Fruit fly (Drosophila melanogaster): ENCODE results near the gene CG34027.
A peak's percentile ranks its signal among the peaks of the same experiment; 100 is the strongest.

Gene CG34027

dm6 chr3R:25066856-25067255 lies 42.0 kb downstream of the CG34027 start:
- no peak for TF ChIP-seq Clk (GFP tag; optimal IDR thresholded peaks at IDR 0.05)
- TF ChIP-seq ovo (GFP tag; optimal IDR thresholded peaks at IDR 0.05), result no peak
- no peak for TF ChIP-seq CG11617 (GFP tag; optimal IDR thresholded peaks at IDR 0.05)
- TF ChIP-seq pad (GFP tag; optimal IDR thresholded peaks at IDR 0.05), result no peak
- TF ChIP-seq Mnt (GFP tag; optimal IDR thresholded peaks at IDR 0.05), result no peak
- no peak for TF ChIP-seq CG7101 (tag; optimal IDR thresholded peaks at IDR 0.05)
- no peak for TF ChIP-seq cnc (optimal IDR thresholded peaks at IDR 0.05)
- TF ChIP-seq CG1620 (GFP tag; optimal IDR thresholded peaks at IDR 0.05), result no peak
- TF ChIP-seq kay (GFP tag; ENCODE audit: borderline replicate concordance), result no peak
- TF ChIP-seq Hr96 (GFP tag; optimal IDR thresholded peaks at IDR 0.05), result no peak
- no peak for TF ChIP-seq Crg-1 (GFP tag; optimal IDR thresholded peaks at IDR 0.05)
- TF ChIP-seq CG14711 (tag; optimal IDR thresholded peaks at IDR 0.05), result no peak
- no peak for TF ChIP-seq CG12768 (GFP tag; optimal IDR thresholded peaks at IDR 0.05)
- no peak for TF ChIP-seq tj (GFP tag; optimal IDR thresholded peaks at IDR 0.05)
- TF ChIP-seq bab1 (GFP tag; optimal IDR thresholded peaks at IDR 0.05), result no peak

dm6 chr3R:25064907-25065841 lies 43.7 kb downstream of the CG34027 start, which contains the start of the genes veli and PQBP1:
Gene veli, minus strand, starts transcription at chr3R:25065591.
Gene PQBP1, plus strand, starts transcription at chr3R:25065791.
- TF ChIP-seq CG14711 (tag; optimal IDR thresholded peaks at IDR 0.05) (peak; percentile 18), Crg-1 (GFP tag; optimal IDR thresholded peaks at IDR 0.05) (no peak)

- TF ChIP-seq kay (GFP tag; ENCODE audit: borderline replicate concordance) (peak; percentile 7), tj (GFP tag; optimal IDR thresholded peaks at IDR 0.05) (no peak)
Observed at dm6 chr3R:25060462-25060861, 48.4 kb downstream of the CG34027 start.

dm6 chr3R:25056488-25057157 lies 52.2 kb downstream of the CG34027 start:
- TF ChIP-seq cnc (optimal IDR thresholded peaks at IDR 0.05) (no peak), cic (GFP tag; optimal IDR thresholded peaks at IDR 0.05) (peak; percentile 56), ovo (GFP tag; optimal IDR thresholded peaks at IDR 0.05) (peak; percentile 86), CG12768 (GFP tag; optimal IDR thresholded peaks at IDR 0.05) (peak; percentile 8), pad (GFP tag; optimal IDR thresholded peaks at IDR 0.05) (peak; percentile 93), kay (GFP tag; ENCODE audit: borderline replicate concordance) (peak; percentile 86)

dm6 chr3R:25056016-25056415 lies 52.8 kb downstream of the CG34027 start, which contains the start of the genes CG31111 and stac:
Gene CG31111, minus strand, starts transcription at chr3R:25056177.
Gene stac, plus strand, starts transcription at chr3R:25056286.
- no peak for TF ChIP-seq toe (GFP tag; optimal IDR thresholded peaks at IDR 0.05)
- TF ChIP-seq pad (GFP tag; optimal IDR thresholded peaks at IDR 0.05), result no peak
- no peak for TF ChIP-seq ovo (GFP tag; optimal IDR thresholded peaks at IDR 0.05)
- TF ChIP-seq bab1 (GFP tag; optimal IDR thresholded peaks at IDR 0.05), result no peak
- TF ChIP-seq CG11617 (GFP tag; optimal IDR thresholded peaks at IDR 0.05), result peak; percentile 35
- TF ChIP-seq kay (GFP tag; ENCODE audit: borderline replicate concordance), result peak; percentile 89
- TF ChIP-seq CG7045 (GFP tag; optimal IDR thresholded peaks at IDR 0.05), result no peak
- TF ChIP-seq CG12768 (GFP tag; optimal IDR thresholded peaks at IDR 0.05), result no peak
- no peak for TF ChIP-seq cnc (optimal IDR thresholded peaks at IDR 0.05)
- TF ChIP-seq Mnt (GFP tag; optimal IDR thresholded peaks at IDR 0.05), result peak; percentile 6
- TF ChIP-seq Clk (GFP tag; optimal IDR thresholded peaks at IDR 0.05), result no peak
- TF ChIP-seq Crg-1 (GFP tag; optimal IDR thresholded peaks at IDR 0.05), result no peak
- peak; percentile 12 for TF ChIP-seq CG7101 (tag; optimal IDR thresholded peaks at IDR 0.05)
- no peak for TF ChIP-seq Hr96 (GFP tag; optimal IDR thresholded peaks at IDR 0.05)
- peak; percentile 9 for TF ChIP-seq CG14711 (tag; optimal IDR thresholded peaks at IDR 0.05)
- no peak for TF ChIP-seq CG1620 (GFP tag; optimal IDR thresholded peaks at IDR 0.05)
- no peak for TF ChIP-seq CG5204 (GFP tag; optimal IDR thresholded peaks at IDR 0.05)
- no peak for TF ChIP-seq tj (GFP tag; optimal IDR thresholded peaks at IDR 0.05)
- TF ChIP-seq cic (GFP tag; optimal IDR thresholded peaks at IDR 0.05), result no peak
- peak; percentile 32 for TF ChIP-seq CG33017 (tag; optimal IDR thresholded peaks at IDR 0.05)

- TF ChIP-seq CG11617 (GFP tag; optimal IDR thresholded peaks at IDR 0.05), result peak; percentile 23
- no peak for TF ChIP-seq Hr96 (GFP tag; optimal IDR thresholded peaks at IDR 0.05)
- peak; percentile 64 for TF ChIP-seq bab1 (GFP tag; optimal IDR thresholded peaks at IDR 0.05)
- no peak for TF ChIP-seq CG5204 (GFP tag; optimal IDR thresholded peaks at IDR 0.05)
- TF ChIP-seq toe (GFP tag; optimal IDR thresholded peaks at IDR 0.05), result peak; percentile 52
- TF ChIP-seq kay (GFP tag; ENCODE audit: borderline replicate concordance), result peak; percentile 88
- no peak for TF ChIP-seq CG12768 (GFP tag; optimal IDR thresholded peaks at IDR 0.05)
- peak; percentile 1 for TF ChIP-seq tj (GFP tag; optimal IDR thresholded peaks at IDR 0.05)
- no peak for TF ChIP-seq cnc (optimal IDR thresholded peaks at IDR 0.05)
- TF ChIP-seq cic (GFP tag; optimal IDR thresholded peaks at IDR 0.05), result no peak
- peak; percentile 38 for TF ChIP-seq Crg-1 (GFP tag; optimal IDR thresholded peaks at IDR 0.05)
- no peak for TF ChIP-seq CG7045 (GFP tag; optimal IDR thresholded peaks at IDR 0.05)
- TF ChIP-seq CG14711 (tag; optimal IDR thresholded peaks at IDR 0.05), result peak; percentile 43
- no peak for TF ChIP-seq ovo (GFP tag; optimal IDR thresholded peaks at IDR 0.05)
- TF ChIP-seq Clk (GFP tag; optimal IDR thresholded peaks at IDR 0.05), result peak; percentile 7
- peak; percentile 42 for TF ChIP-seq Mnt (GFP tag; optimal IDR thresholded peaks at IDR 0.05)
- peak; percentile 15 for TF ChIP-seq CG7101 (tag; optimal IDR thresholded peaks at IDR 0.05)
- no peak for TF ChIP-seq CG33017 (tag; optimal IDR thresholded peaks at IDR 0.05)
- TF ChIP-seq pad (GFP tag; optimal IDR thresholded peaks at IDR 0.05), result peak; percentile 32
- TF ChIP-seq CG1620 (GFP tag; optimal IDR thresholded peaks at IDR 0.05), result peak; percentile 1
Observed at dm6 chr3R:25054451-25055188, 54.2 kb downstream of the CG34027 start, which contains the start of gene CG31109. Gene CG31109, minus strand, starts transcription at chr3R:25054653.
